Worm (Caenorhabditis elegans) whole organism, L4 larva: ENCODE data around the gene ZK250.14.
A peak's percentile ranks its signal among the peaks of the same experiment; 100 is the strongest.

Experiments
- F10B5.3 ChIP-seq: sonication (generic microtip); optimal IDR thresholded peaks from 2 replicates; lab custom pipeline; 2016; ENCODE audit warnings: mild to moderate bottlenecking, missing genetic modification characterization, missing compliant biosample characterization
- R02D3.7 ChIP-seq: fragments of 150-350 bp; sonication (generic microtip); optimal IDR thresholded peaks from 3 replicates; lab custom pipeline; 2014; ENCODE audit warnings: missing biosample characterization, missing genetic modification characterization
- Y105C5A.15 ChIP-seq: fragments of 200-800 bp; sonication (Bioruptor generic); IDR thresholded peaks from 2 replicates; pipeline ENCODE4 v1.3.6; 2022; ENCODE audit warnings: missing genetic modification characterization, missing compliant biosample characterization
- Y48G9A.11 ChIP-seq: fragments of 200-800 bp; sonication (Bioruptor generic); IDR thresholded peaks from 2 replicates; pipeline ENCODE4 v1.3.6; 2022; ENCODE audit warnings: missing genetic modification reagents, missing genetic modification characterization, missing compliant biosample characterization
- Y5F2A.4 ChIP-seq: fragments of 200-800 bp; sonication (Bioruptor generic); optimal IDR thresholded peaks from 2 replicates; lab custom pipeline; 2018; ENCODE audit warnings: mild to moderate bottlenecking, missing genetic modification characterization, missing compliant biosample characterization
- ceh-20 ChIP-seq: fragments of 200-800 bp; sonication (Bioruptor generic); IDR thresholded peaks from 2 replicates; pipeline ENCODE4 v1.3.6; 2022; ENCODE audit warnings: missing genetic modification reagents, missing genetic modification characterization, missing compliant biosample characterization
- ceh-62 ChIP-seq: sonication (generic microtip); optimal IDR thresholded peaks from 2 replicates; lab custom pipeline; 2017; ENCODE audit warnings: missing biosample characterization, missing genetic modification characterization
- ces-1 ChIP-seq: fragments of 150-350 bp; sonication (generic microtip); optimal IDR thresholded peaks from 4 replicates; lab custom pipeline; 2014; ENCODE audit warnings: missing biosample characterization, missing genetic modification reagents, missing genetic modification characterization
- daf-16 ChIP-seq, 3 experiments: sonication (generic microtip); optimal IDR thresholded peaks; 2 replicates each; lab custom pipeline; 2016 to 2017; ENCODE audit warnings: missing genetic modification characterization in 3 of 3, missing genetic modification reagents in 3 of 3, mild to moderate bottlenecking in 2 of 3, missing compliant biosample characterization in 2 of 3, missing biosample characterization in 1 of 3, moderate library complexity in 1 of 3
- daf-8 ChIP-seq: fragments of 200-800 bp; sonication (Bioruptor generic); IDR thresholded peaks from 2 replicates; pipeline ENCODE4 v1.3.6; 2022; ENCODE audit warnings: missing genetic modification characterization, missing compliant biosample characterization
- dmd-8 ChIP-seq: fragments of 200-800 bp; sonication (Bioruptor generic); IDR thresholded peaks from 2 replicates; pipeline ENCODE4 v1.3.6; 2022; ENCODE audit warnings: missing genetic modification characterization, missing compliant biosample characterization
- dmd-9 ChIP-seq: fragments of 200-800 bp; sonication (Bioruptor generic); IDR thresholded peaks from 2 replicates; pipeline ENCODE4 v1.3.6; 2022; ENCODE audit warnings: missing genetic modification reagents, missing genetic modification characterization, missing compliant biosample characterization
- dpl-1 ChIP-seq: fragments of 150-350 bp; optimal IDR thresholded peaks from 2 replicates; lab custom pipeline; 2014; ENCODE audit warnings: missing biosample characterization, missing genetic modification reagents, missing genetic modification characterization
- duxl-1 ChIP-seq: sonication (generic microtip); optimal IDR thresholded peaks from 2 replicates; lab custom pipeline; 2016; ENCODE audit warnings: mild to moderate bottlenecking, missing genetic modification characterization, moderate library complexity, missing compliant biosample characterization; ENCODE audit not compliant: poor library complexity
- dve-1 ChIP-seq: sonication (generic microtip); optimal IDR thresholded peaks from 2 replicates; lab custom pipeline; 2017; ENCODE audit warnings: antibody characterized with exemption, mild to moderate bottlenecking, missing genetic modification characterization, missing compliant biosample characterization; ENCODE audit not compliant: insufficient read depth
- egl-27 ChIP-seq: sonication (generic microtip); optimal IDR thresholded peaks from 3 replicates; lab custom pipeline; 2017; ENCODE audit warnings: missing biosample characterization, missing genetic modification reagents, missing genetic modification characterization
- egl-43 ChIP-seq: fragments of 200-800 bp; sonication (Bioruptor generic); IDR thresholded peaks from 2 replicates; pipeline ENCODE4 v1.3.6; 2022; ENCODE audit warnings: missing genetic modification reagents, missing genetic modification characterization, missing compliant biosample characterization
- fos-1 ChIP-seq: fragments of 150-350 bp; optimal IDR thresholded peaks from 2 replicates; lab custom pipeline; 2014; ENCODE audit warnings: missing biosample characterization, missing genetic modification characterization
- hmg-1.1 ChIP-seq: fragments of 200-800 bp; sonication (Bioruptor generic); IDR thresholded peaks from 2 replicates; pipeline ENCODE4 v1.3.6; 2022; ENCODE audit warnings: missing genetic modification reagents, missing genetic modification characterization, missing compliant biosample characterization
- jun-1 ChIP-seq: fragments of 150-350 bp; optimal IDR thresholded peaks from 2 replicates; lab custom pipeline; 2014; ENCODE audit warnings: missing biosample characterization, missing genetic modification reagents, missing genetic modification characterization
- lim-7 ChIP-seq: fragments of 200-800 bp; sonication (Bioruptor generic); IDR thresholded peaks from 2 replicates; pipeline ENCODE4 v1.3.6; 2022; ENCODE audit warnings: missing genetic modification characterization, missing compliant biosample characterization
- lin-1 ChIP-seq: fragments of 200-800 bp; sonication (Bioruptor generic); IDR thresholded peaks from 2 replicates; pipeline ENCODE4 v1.3.6; 2022; ENCODE audit warnings: missing genetic modification reagents, missing genetic modification characterization, missing compliant biosample characterization
- lin-15B ChIP-seq: fragments of 150-350 bp; sonication (generic microtip); optimal IDR thresholded peaks from 3 replicates; lab custom pipeline; 2014; ENCODE audit warnings: missing biosample characterization, missing genetic modification characterization
- lsy-2 ChIP-seq, 2 experiments: fragments of 150-350 bp in 1 of 2; sonication (generic microtip) in 1 of 2; optimal IDR thresholded peaks; 2 replicates each; lab custom pipeline; 2014 to 2017; ENCODE audit warnings: missing biosample characterization in 2 of 2, missing genetic modification characterization in 2 of 2
- mdt-29 ChIP-seq: fragments of 200-800 bp; sonication (Bioruptor generic); IDR thresholded peaks from 2 replicates; pipeline ENCODE4 v1.3.6; 2022; ENCODE audit warnings: missing genetic modification reagents, missing genetic modification characterization, missing compliant biosample characterization
- mep-1 ChIP-seq: fragments of 150-350 bp; sonication (generic microtip); optimal IDR thresholded peaks from 3 replicates; lab custom pipeline; 2014; ENCODE audit warnings: missing biosample characterization, missing genetic modification characterization
- mxl-2 ChIP-seq: fragments of 200-800 bp; sonication (Bioruptor generic); conservative IDR thresholded peaks from 2 replicates; pipeline ENCODE4 v1.3.6; 2022; ENCODE audit warnings: missing genetic modification reagents, missing genetic modification characterization, missing compliant biosample characterization
- nhr-10 ChIP-seq: fragments of 150-350 bp; optimal IDR thresholded peaks from 2 replicates; lab custom pipeline; 2014; ENCODE audit warnings: missing biosample characterization, missing genetic modification characterization
- nhr-111 ChIP-seq: fragments of 200-800 bp; sonication (Bioruptor generic); optimal IDR thresholded peaks from 2 replicates; lab custom pipeline; 2018; ENCODE audit warnings: mild to moderate bottlenecking, missing genetic modification characterization, missing compliant biosample characterization
- nhr-237 ChIP-seq: sonication (generic microtip); optimal IDR thresholded peaks from 2 replicates; lab custom pipeline; 2017; ENCODE audit warnings: missing biosample characterization, missing genetic modification characterization
- nhr-25 ChIP-seq: sonication (generic microtip); optimal IDR thresholded peaks from 2 replicates; lab custom pipeline; 2017; ENCODE audit warnings: missing genetic modification characterization, mild to moderate bottlenecking, missing compliant biosample characterization, antibody characterized with exemption, moderate library complexity, borderline replicate concordance; ENCODE audit not compliant: insufficient read depth
- pqm-1 ChIP-seq: sonication (generic microtip); optimal IDR thresholded peaks from 2 replicates; lab custom pipeline; 2017; ENCODE audit warnings: missing biosample characterization, missing genetic modification characterization
- snpc-1.2 ChIP-seq: fragments of 200-800 bp; sonication (Bioruptor generic); IDR thresholded peaks from 2 replicates; pipeline ENCODE4 v1.3.6; 2022; ENCODE audit warnings: missing genetic modification reagents, missing genetic modification characterization, missing compliant biosample characterization
- snpc-4 ChIP-seq: fragments of 150-350 bp; optimal IDR thresholded peaks from 2 replicates; lab custom pipeline; 2014; ENCODE audit warnings: missing biosample characterization, missing genetic modification characterization
- tra-1 ChIP-seq: fragments of 200-800 bp; sonication (Bioruptor generic); IDR thresholded peaks from 2 replicates; pipeline ENCODE4 v1.3.6; 2022; ENCODE audit warnings: missing genetic modification reagents, missing genetic modification characterization, missing compliant biosample characterization
- unc-39 ChIP-seq: sonication (generic microtip); optimal IDR thresholded peaks from 2 replicates; lab custom pipeline; 2017; ENCODE audit warnings: missing biosample characterization, missing genetic modification characterization
- unc-62 ChIP-seq, 3 experiments: fragments of 150-350 bp in 1 of 3; sonication (generic microtip); optimal IDR thresholded peaks in 2 of 3; peaks in 1 of 3; 1 replicate in 1 of 3; 2 replicates in 2 of 3; lab custom pipeline; 2014 to 2017; ENCODE audit warnings: missing biosample characterization in 3 of 3, missing genetic modification characterization in 3 of 3, missing genetic modification reagents in 3 of 3, missing genotype in 1 of 3
- zfp-2 ChIP-seq: sonication (generic microtip); optimal IDR thresholded peaks from 2 replicates; lab custom pipeline; 2016; ENCODE audit warnings: mild to moderate bottlenecking, missing genetic modification characterization, missing compliant biosample characterization
- ztf-7 ChIP-seq: fragments of 150-350 bp; optimal IDR thresholded peaks from 2 replicates; lab custom pipeline; 2014; ENCODE audit warnings: missing biosample characterization, missing genetic modification characterization

Gene ZK250.14

DNA sequence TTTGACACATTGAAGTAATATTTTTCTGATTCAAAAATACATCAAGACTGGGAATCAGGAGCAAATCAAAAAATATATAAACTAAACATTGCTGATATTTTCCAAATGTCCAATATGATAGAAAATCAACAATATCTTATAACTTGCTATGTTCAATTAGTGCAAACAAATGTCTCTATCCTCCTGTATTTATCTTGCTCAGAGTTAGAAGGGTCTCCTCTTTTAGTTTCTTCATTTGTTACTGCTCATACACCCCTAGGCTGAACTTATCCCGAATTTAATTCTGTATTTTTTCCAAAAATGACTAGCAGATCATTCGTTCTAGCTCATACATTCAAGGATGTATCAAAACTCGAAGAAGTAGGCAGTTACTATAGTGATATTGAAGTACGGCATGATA is 43.0 kb downstream of the ZK250.14 start, which contains the start of gene math-23:
Gene math-23 (plus strand): TSS at position 301 of the 400 bp plus-strand sequence.
- TF ChIP-seq ces-1 (GFP tag; lab: Kevin White, UChicago) (no peak), mxl-2 (GFP tag; lab: Robert Waterston, UW) (no peak), pqm-1 (tag; lab: Kevin White, UChicago) (no peak), nhr-10 (tag; lab: Kevin White, UChicago) (no peak), ztf-7 (tag; lab: Kevin White, UChicago) (no peak), tra-1 (GFP tag; lab: Robert Waterston, UW) (no peak), snpc-4 (tag; lab: Kevin White, UChicago) (no peak), nhr-237 (tag; lab: Kevin White, UChicago) (no peak), Y5F2A.4 (GFP tag; lab: Kevin White, UChicago) (no peak), lim-7 (GFP tag; lab: Robert Waterston, UW) (no peak), Y105C5A.15 (GFP tag; lab: Robert Waterston, UW) (no peak), nhr-111 (GFP tag; lab: Kevin White, UChicago) (no peak), ceh-20 (GFP tag; lab: Robert Waterston, UW) (no peak), hmg-1.1 (GFP tag; lab: Robert Waterston, UW) (no peak), unc-39 (tag; lab: Kevin White, UChicago) (no peak), lin-1 (GFP tag; lab: Robert Waterston, UW) (no peak), fos-1 (tag; lab: Kevin White, UChicago) (no peak), dmd-9 (GFP tag; lab: Robert Waterston, UW) (no peak)

DNA sequence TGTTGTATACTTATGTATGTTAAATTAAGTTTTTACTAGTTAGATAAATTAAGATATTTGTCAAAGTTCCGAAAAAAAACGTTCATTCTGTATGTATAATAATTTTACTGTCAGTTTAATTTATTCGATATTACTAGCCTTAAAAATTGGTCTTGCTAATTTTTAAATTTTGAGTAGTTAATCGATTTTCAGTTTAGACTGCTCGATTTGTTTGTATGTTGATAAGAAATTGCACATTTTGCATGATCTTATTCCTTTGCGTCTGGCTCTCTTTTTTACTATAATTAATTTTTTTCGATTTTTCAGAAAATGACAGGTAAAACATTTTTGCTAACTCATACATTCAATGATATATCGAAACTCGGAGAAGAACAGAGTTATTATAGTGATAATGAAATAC is 45.1 kb downstream of the ZK250.14 start, which contains the start of gene math-24:
Gene math-24 (plus strand): TSS at position 301 of the 400 bp plus-strand sequence.
- TF ChIP-seq unc-39 (tag; lab: Kevin White, UChicago) (no peak), duxl-1 (no peak)
- TF ChIP-seq, all 104 proteins: peak for 0

DNA sequence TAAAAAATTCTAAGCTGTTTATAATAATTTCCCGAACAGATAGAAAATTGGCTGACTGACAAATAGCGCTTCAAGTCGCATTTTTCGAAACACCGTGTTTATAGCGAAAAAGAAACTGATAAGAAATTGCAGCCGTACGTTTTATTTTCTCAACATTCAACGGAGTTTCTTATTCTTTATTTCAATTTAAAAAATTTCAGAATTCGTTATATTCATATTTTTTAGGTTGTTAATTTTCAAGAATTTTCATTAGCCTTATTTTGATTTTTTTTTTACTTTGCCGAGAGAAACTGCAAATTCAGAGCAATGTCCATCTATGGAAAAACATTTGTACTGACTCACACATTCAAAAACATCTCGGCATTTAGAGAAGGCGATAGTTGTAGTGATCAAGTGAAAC is 47.1 kb downstream of the ZK250.14 start, which contains the start of gene C46F9.6:
Gene C46F9.6 (plus strand): TSS at position 301 of the 400 bp plus-strand sequence.
- peak in 1 of 2 experiments; percentile 30 for TF ChIP-seq unc-62 (GFP tag; optimal IDR thresholded peaks at IDR 0.05 in 1 of 2; lab: Kevin White, UChicago)
- no peak for TF ChIP-seq unc-62 (tag; optimal IDR thresholded peaks at IDR 0.05; lab: Kevin White, UChicago)
- TF ChIP-seq dmd-8 (GFP tag; lab: Robert Waterston, UW) = no peak
- TF ChIP-seq Y5F2A.4 (GFP tag; lab: Kevin White, UChicago) = no peak
- TF ChIP-seq jun-1 (tag; lab: Kevin White, UChicago) = no peak
- TF ChIP-seq dve-1 = no peak
- no peak for TF ChIP-seq lin-15B
- no peak for TF ChIP-seq F10B5.3 (tag; lab: Kevin White, UChicago)
- no peak for TF ChIP-seq nhr-25 (tag; lab: Kevin White, UChicago)
- TF ChIP-seq R02D3.7 (tag; lab: Kevin White, UChicago) = no peak
- TF ChIP-seq daf-8 (GFP tag; lab: Robert Waterston, UW) = no peak
- TF ChIP-seq Y48G9A.11 = no peak
- TF ChIP-seq mdt-29 (GFP tag; lab: Robert Waterston, UW) = no peak
- TF ChIP-seq zfp-2 (tag; lab: Kevin White, UChicago) = no peak
- TF ChIP-seq daf-16 (GFP tag; optimal IDR thresholded peaks at IDR 0.05; lab: Kevin White, UChicago) = no peak
- TF ChIP-seq daf-16 (tag; optimal IDR thresholded peaks at IDR 0.05; lab: Kevin White, UChicago) = peak; percentile 60
- no peak for TF ChIP-seq ceh-62 (tag; lab: Kevin White, UChicago)
- TF ChIP-seq pqm-1 (tag; lab: Kevin White, UChicago) = peak; percentile 8
- no peak for TF ChIP-seq egl-27
- TF ChIP-seq mep-1 (tag; lab: Kevin White, UChicago) = no peak
- no peak for TF ChIP-seq fos-1 (tag; lab: Kevin White, UChicago)
- TF ChIP-seq dmd-9 (GFP tag; lab: Robert Waterston, UW) = no peak
- TF ChIP-seq dpl-1 (GFP tag; lab: Kevin White, UChicago) = no peak
- TF ChIP-seq unc-39 (tag; lab: Kevin White, UChicago) = no peak
- no peak for TF ChIP-seq lsy-2 (tag; optimal IDR thresholded peaks at IDR 0.05; lab: Kevin White, UChicago)
- no peak for TF ChIP-seq snpc-1.2
- TF ChIP-seq egl-43 = no peak
